Fruit fly (Drosophila melanogaster) whole organism, embryonic: Measurements from ENCODE around the gene Helz.

Source experiments
- B-H2 ChIP-seq: fragments of 200-800 bp; sonication (Bioruptor generic); optimal IDR thresholded peaks from 2 replicates; lab custom pipeline; 2018; ENCODE audit warnings: missing biosample characterization, mild to moderate bottlenecking, missing genetic modification characterization
- CG11085 ChIP-seq: fragments of 200-800 bp; sonication (Bioruptor generic); IDR thresholded peaks from 2 replicates; pipeline ENCODE4 v1.3.6; 2022; ENCODE audit warnings: missing biosample characterization, missing genetic modification characterization
- CG11456 ChIP-seq: fragments of 200-800 bp; sonication (Bioruptor generic); IDR thresholded peaks from 3 replicates; pipeline ENCODE4 v1.3.6; 2022; ENCODE audit warnings: missing biosample characterization, missing genetic modification characterization
- CG12219 ChIP-seq: fragments of 200-800 bp; sonication (Bioruptor generic); optimal IDR thresholded peaks from 3 replicates; lab custom pipeline; 2018; ENCODE audit warnings: missing biosample characterization, mild to moderate bottlenecking, missing genetic modification characterization
- CG12236 ChIP-seq: fragments of 200-800 bp; sonication (Bioruptor generic); optimal IDR thresholded peaks from 2 replicates; lab custom pipeline; 2016; ENCODE audit warnings: missing biosample characterization, missing genetic modification characterization
- CG13287 ChIP-seq: fragments of 200-800 bp; sonication (Bioruptor generic); IDR thresholded peaks from 2 replicates; pipeline ENCODE4 v1.3.6; 2022; ENCODE audit warnings: missing biosample characterization, missing genetic modification characterization; ENCODE audit not compliant: partially characterized antibody
- CG13296 ChIP-seq: fragments of 200-800 bp; sonication (Bioruptor generic); optimal IDR thresholded peaks from 3 replicates; lab custom pipeline; 2018; ENCODE audit warnings: missing biosample characterization, mild to moderate bottlenecking, missing genetic modification characterization
- CG13624 ChIP-seq: fragments of 200-800 bp; sonication (Bioruptor generic); optimal IDR thresholded peaks from 2 replicates; lab custom pipeline; 2016; ENCODE audit warnings: missing biosample characterization, missing genetic modification characterization
- CG13775 ChIP-seq: fragments of 200-800 bp; sonication (Bioruptor generic); optimal IDR thresholded peaks from 3 replicates; lab custom pipeline; 2017; ENCODE audit warnings: missing biosample characterization, mild to moderate bottlenecking, missing genetic modification characterization
- CG14014 ChIP-seq: fragments of 200-800 bp; sonication (Bioruptor generic); IDR thresholded peaks from 2 replicates; pipeline ENCODE4 v1.3.6; 2022; ENCODE audit warnings: missing biosample characterization, missing genetic modification characterization
- CG17328 ChIP-seq: fragments of 200-800 bp; sonication (Bioruptor generic); IDR thresholded peaks from 2 replicates; pipeline ENCODE4 v1.3.6; 2022; ENCODE audit warnings: missing biosample characterization, missing genetic modification characterization
- CG17359 ChIP-seq: fragments of 200-800 bp; sonication (Bioruptor generic); optimal IDR thresholded peaks from 3 replicates; lab custom pipeline; 2018; ENCODE audit warnings: missing biosample characterization, mild to moderate bottlenecking, missing genetic modification characterization, moderate library complexity
- CG18599 ChIP-seq: fragments of 200-800 bp; sonication (Bioruptor generic); optimal IDR thresholded peaks from 3 replicates; lab custom pipeline; 2017; ENCODE audit warnings: missing biosample characterization, missing genetic modification characterization, mild to moderate bottlenecking, moderate library complexity, missing genetic modification reagents
- CG30403 ChIP-seq: fragments of 200-800 bp; sonication (Bioruptor generic); optimal IDR thresholded peaks from 3 replicates; lab custom pipeline; 2016; ENCODE audit warnings: missing biosample characterization, missing genetic modification characterization
- CG34376 ChIP-seq: fragments of 200-800 bp; sonication (Bioruptor generic); optimal IDR thresholded peaks from 2 replicates; lab custom pipeline; 2018; ENCODE audit warnings: missing biosample characterization, mild to moderate bottlenecking, missing genetic modification characterization
- CG3847 ChIP-seq: fragments of 200-800 bp; sonication (Bioruptor generic); IDR thresholded peaks from 2 replicates; pipeline ENCODE4 v1.3.6; 2022; ENCODE audit warnings: missing biosample characterization, missing genetic modification characterization
- CG4617 ChIP-seq: fragments of 200-800 bp; sonication (Bioruptor generic); optimal IDR thresholded peaks from 3 replicates; lab custom pipeline; 2016; ENCODE audit warnings: missing biosample characterization, missing genetic modification characterization, borderline replicate concordance
- CG6654 ChIP-seq: fragments of 200-800 bp; sonication (Bioruptor generic); optimal IDR thresholded peaks from 2 replicates; lab custom pipeline; 2017; ENCODE audit warnings: missing biosample characterization, mild to moderate bottlenecking, missing genetic modification characterization
- CG6689 ChIP-seq: fragments of 200-800 bp; sonication (Bioruptor generic); IDR thresholded peaks from 2 replicates; pipeline ENCODE4 v1.3.6; 2022; ENCODE audit warnings: missing biosample characterization, missing genetic modification characterization
- CG7963 ChIP-seq: fragments of 200-800 bp; sonication (Bioruptor generic); IDR thresholded peaks from 3 replicates; pipeline ENCODE4 v1.3.6; 2022; ENCODE audit warnings: missing biosample characterization, missing genetic modification characterization; ENCODE audit not compliant: partially characterized antibody
- CG8478 ChIP-seq: fragments of >200 bp; optimal IDR thresholded peaks from 2 replicates; lab custom pipeline; 2018
- CG8765 ChIP-seq: fragments of 200-800 bp; sonication (Bioruptor generic); IDR thresholded peaks from 2 replicates; pipeline ENCODE4 v1.3.6; 2022; ENCODE audit warnings: missing biosample characterization, missing genetic modification characterization
- CG8944 ChIP-seq: fragments of 200-800 bp; sonication (Bioruptor generic); optimal IDR thresholded peaks from 3 replicates; lab custom pipeline; 2016; ENCODE audit warnings: missing biosample characterization, missing genetic modification characterization
- Deaf1 ChIP-seq: fragments of 200-800 bp; optimal IDR thresholded peaks from 3 replicates; lab custom pipeline; 2019; ENCODE audit warnings: missing biosample characterization, mild to moderate bottlenecking, missing genetic modification characterization, moderate library complexity
- Dip3 ChIP-seq: fragments of 200-800 bp; sonication (Bioruptor generic); optimal IDR thresholded peaks from 3 replicates; lab custom pipeline; 2016; ENCODE audit warnings: missing biosample characterization, missing genetic modification characterization
- Hr78 ChIP-seq, 2 experiments: fragments of 200-800 bp in 1 of 2; fragments of >200 bp in 1 of 2; sonication (Bioruptor generic) in 1 of 2; optimal IDR thresholded peaks; 2 replicates each; lab custom pipeline; 2017 to 2019; ENCODE audit warnings: missing biosample characterization in 2 of 2, missing genetic modification characterization in 2 of 2, mild to moderate bottlenecking in 1 of 2, moderate library complexity in 1 of 2
- Kr ChIP-seq: fragments of 200-800 bp; sonication (Bioruptor generic); optimal IDR thresholded peaks from 2 replicates; lab custom pipeline; 2017; ENCODE audit warnings: missing biosample characterization, mild to moderate bottlenecking, missing genetic modification characterization
- Nf-YB ChIP-seq: fragments of 200-800 bp; sonication (Bioruptor generic); optimal IDR thresholded peaks from 3 replicates; lab custom pipeline; 2019; ENCODE audit warnings: missing biosample characterization, mild to moderate bottlenecking, missing genetic modification characterization, moderate library complexity
- Oli ChIP-seq: fragments of 200-800 bp; sonication (Bioruptor generic); optimal IDR thresholded peaks from 2 replicates; lab custom pipeline; 2018; ENCODE audit warnings: missing biosample characterization, mild to moderate bottlenecking, missing genetic modification characterization, moderate library complexity
- Sox100B ChIP-seq: fragments of 200-800 bp; sonication (Bioruptor generic); optimal IDR thresholded peaks from 3 replicates; lab custom pipeline; 2018; ENCODE audit warnings: missing biosample characterization, mild to moderate bottlenecking, missing genetic modification characterization
- TFAM ChIP-seq: fragments of 200-800 bp; sonication (Bioruptor generic); optimal IDR thresholded peaks from 2 replicates; lab custom pipeline; 2017; ENCODE audit warnings: missing biosample characterization, missing genetic modification characterization, inconsistent platforms
- Xrp1 ChIP-seq: fragments of 200-800 bp; sonication (Bioruptor generic); IDR thresholded peaks from 2 replicates; pipeline ENCODE4 v1.3.6; 2022; ENCODE audit warnings: missing biosample characterization, missing genetic modification characterization
- ase ChIP-seq: fragments of 200-800 bp; sonication (Bioruptor generic); IDR thresholded peaks from 3 replicates; pipeline ENCODE4 v1.3.6; 2022; ENCODE audit warnings: missing biosample characterization, missing genetic modification characterization
- az2 ChIP-seq: fragments of 200-800 bp; sonication (Bioruptor generic); optimal IDR thresholded peaks from 3 replicates; lab custom pipeline; 2016; ENCODE audit warnings: missing biosample characterization, missing genetic modification characterization
- corto ChIP-seq: fragments of 200-800 bp; sonication (Bioruptor generic); optimal IDR thresholded peaks from 2 replicates; lab custom pipeline; 2016; ENCODE audit warnings: missing biosample characterization, mild to moderate bottlenecking, missing genetic modification characterization, moderate library complexity
- crp ChIP-seq, 2 experiments: fragments of 200-800 bp; sonication (Bioruptor generic); optimal IDR thresholded peaks; 2 replicates in 1 of 2; 3 replicates in 1 of 2; lab custom pipeline; 2017; ENCODE audit warnings: missing biosample characterization in 2 of 2, missing genetic modification characterization in 2 of 2, mild to moderate bottlenecking in 1 of 2, moderate library complexity in 1 of 2
- dmrt11E ChIP-seq: fragments of 200-800 bp; sonication (Bioruptor generic); optimal IDR thresholded peaks from 3 replicates; lab custom pipeline; 2018; ENCODE audit warnings: missing biosample characterization, mild to moderate bottlenecking, missing genetic modification characterization, moderate library complexity
- emc ChIP-seq: fragments of 200-800 bp; sonication (Bioruptor generic); optimal IDR thresholded peaks from 2 replicates; lab custom pipeline; 2016; ENCODE audit warnings: missing biosample characterization, missing genetic modification characterization
- kah ChIP-seq: fragments of 200-800 bp; sonication (Bioruptor generic); optimal IDR thresholded peaks from 2 replicates; lab custom pipeline; 2018; ENCODE audit warnings: missing biosample characterization, mild to moderate bottlenecking, missing genetic modification characterization
- klu ChIP-seq: fragments of 200-800 bp; sonication (Bioruptor generic); IDR thresholded peaks from 2 replicates; pipeline ENCODE4 v1.3.6; 2022; ENCODE audit warnings: missing biosample characterization, missing genetic modification characterization
- luna ChIP-seq: fragments of 200-800 bp; sonication (Bioruptor generic); optimal IDR thresholded peaks from 2 replicates; lab custom pipeline; 2016; ENCODE audit warnings: missing biosample characterization, missing genetic modification characterization
- odd ChIP-seq: fragments of 200-800 bp; sonication (Bioruptor generic); optimal IDR thresholded peaks from 2 replicates; lab custom pipeline; 2017; ENCODE audit warnings: missing biosample characterization, mild to moderate bottlenecking, missing genetic modification characterization
- pan ChIP-seq, 4 experiments: fragments of >200 bp in 3 of 4; fragments of 200-800 bp in 1 of 4; sonication (Bioruptor generic) in 1 of 4; optimal IDR thresholded peaks in 3 of 4; IDR thresholded peaks in 1 of 4; 2 replicates each; pipeline versions ENCODE4 v1.3.6 to Lab custom; 2017 to 2022; ENCODE audit warnings: missing biosample characterization in 2 of 4, missing genetic modification characterization in 2 of 4, mixed read lengths in 1 of 4
- pita ChIP-seq: fragments of 200-800 bp; sonication (Bioruptor generic); optimal IDR thresholded peaks from 2 replicates; lab custom pipeline; 2017; ENCODE audit warnings: missing biosample characterization, mild to moderate bottlenecking, missing genetic modification characterization
- schlank ChIP-seq: fragments of 200-800 bp; sonication (Bioruptor generic); optimal IDR thresholded peaks from 2 replicates; lab custom pipeline; 2018; ENCODE audit warnings: missing biosample characterization, mild to moderate bottlenecking, missing genetic modification characterization
- sob ChIP-seq: fragments of 200-800 bp; sonication (Bioruptor generic); IDR thresholded peaks from 2 replicates; pipeline ENCODE4 v1.3.6; 2022; ENCODE audit warnings: missing biosample characterization, missing genetic modification characterization
- stwl ChIP-seq: fragments of 200-800 bp; sonication (Bioruptor generic); optimal IDR thresholded peaks from 3 replicates; lab custom pipeline; 2018; ENCODE audit warnings: missing biosample characterization, mild to moderate bottlenecking, missing genetic modification characterization, moderate library complexity
- vvl ChIP-seq: fragments of 200-800 bp; sonication (Bioruptor generic); IDR thresholded peaks from 2 replicates; pipeline ENCODE4 v1.3.6; 2022; ENCODE audit warnings: missing biosample characterization, missing genetic modification characterization
- wdn ChIP-seq: fragments of 200-800 bp; sonication (Bioruptor generic); IDR thresholded peaks from 2 replicates; pipeline ENCODE4 v1.3.6; 2022; ENCODE audit warnings: missing biosample characterization, missing genetic modification characterization
- yki ChIP-seq: fragments of >200 bp; optimal IDR thresholded peaks from 3 replicates; lab custom pipeline; 2018

The Helz gene

DNA sequence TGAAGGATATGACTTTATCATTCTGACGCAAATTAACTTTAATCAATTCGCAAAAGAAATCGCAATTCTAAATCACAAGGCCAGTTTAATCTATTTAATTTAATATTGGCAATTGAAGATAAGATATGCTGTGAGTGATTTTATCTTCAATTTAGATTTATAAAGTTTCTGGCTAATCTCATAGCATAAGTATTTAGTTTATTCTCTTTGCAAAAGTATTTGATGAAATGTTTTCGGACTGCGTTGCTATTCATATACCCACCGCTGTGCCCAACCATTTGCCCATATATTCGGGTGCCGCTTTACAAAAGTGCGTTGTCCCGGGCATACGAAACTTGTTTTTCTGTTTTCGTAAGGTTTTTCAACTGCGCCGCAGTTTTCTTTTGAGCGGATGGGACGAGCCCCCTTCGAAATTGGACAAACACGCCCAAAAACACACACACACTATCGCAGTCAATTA, 4.8 kb upstream of the Helz start (continued):
- TF ChIP-seq vvl (no peak; the same call in none of the 2 replicates), corto (no peak), CG14014 (GFP tag; lab: Robert Waterston, UW) (peak; percentile 91), crp (GFP tag; optimal IDR thresholded peaks at IDR 0.05; lab: Kevin White, UChicago) (peak in 1 of 2 experiments; percentile 49), TFAM (peak; percentile 64), CG13287 (no peak; the same call in 1 of the 2 replicates), Hr78 (GFP tag; optimal IDR thresholded peaks at IDR 0.05; lab: Kevin White, UChicago) (peak in 1 of 2 experiments; percentile 93), kah (GFP tag; lab: Kevin White, UChicago) (peak; percentile 92), wdn (GFP tag; lab: Robert Waterston, UW) (peak; percentile 80), CG11085 (peak; percentile 67; the same call in 1 of the 2 replicates), CG6689 (GFP tag; lab: Robert Waterston, UW) (peak; percentile 96), Xrp1 (GFP tag; lab: Robert Waterston, UW) (peak; percentile 94), odd (peak; percentile 98), Kr (GFP tag; lab: Kevin White, UChicago) (peak; percentile 82), Deaf1 (tag; lab: Kevin White, UChicago) (peak; percentile 83), CG4617 (GFP tag; lab: Kevin White, UChicago) (peak; percentile 78), dmrt11E (peak; percentile 98), CG18599 (GFP tag; lab: Kevin White, UChicago) (peak; percentile 96), Nf-YB (GFP tag; lab: Kevin White, UChicago) (peak; percentile 88), emc (GFP tag; lab: Kevin White, UChicago) (peak; percentile 71), ase (GFP tag; lab: Robert Waterston, UW) (peak; percentile 79), Oli (tag; lab: Kevin White, UChicago) (peak; percentile 99), CG6654 (peak; percentile 91), yki (lab: Kevin White, UChicago) (peak; percentile 16), CG13624 (GFP tag; lab: Kevin White, UChicago) (peak; percentile 96), CG12219 (GFP tag; lab: Kevin White, UChicago) (peak; percentile 97), CG30403 (GFP tag; lab: Kevin White, UChicago) (peak; percentile 98), luna (peak; percentile 77), CG13775 (peak; percentile 97), B-H2 (GFP tag; lab: Kevin White, UChicago) (peak; percentile 89), pita (no peak), CG17328 (GFP tag; lab: Robert Waterston, UW) (peak; percentile 90), schlank (tag; lab: Kevin White, UChicago) (peak; percentile 92), stwl (peak; percentile 49), CG7963 (no peak), CG11456 (GFP tag; lab: Robert Waterston, UW) (peak; percentile 86; the same call in 2 of the 3 replicates), CG8765 (GFP tag; lab: Robert Waterston, UW) (peak; percentile 71), CG13296 (GFP tag; lab: Kevin White, UChicago) (peak; percentile 98), CG8478 (lab: Kevin White, UChicago) (no peak), CG3847 (GFP tag; lab: Robert Waterston, UW) (peak; percentile 92), klu (GFP tag; lab: Robert Waterston, UW) (peak; percentile 89), CG17359 (tag; lab: Kevin White, UChicago) (peak; percentile 96), CG34376 (GFP tag; lab: Kevin White, UChicago) (peak; percentile 96), Dip3 (GFP tag; lab: Kevin White, UChicago) (peak; percentile 90), Sox100B (GFP tag; lab: Kevin White, UChicago) (peak; percentile 99), CG8944 (GFP tag; lab: Kevin White, UChicago) (peak; percentile 88), az2 (GFP tag; lab: Kevin White, UChicago) (peak; percentile 96), CG12236 (GFP tag; lab: Kevin White, UChicago) (peak; percentile 94), pan (optimal IDR thresholded peaks at IDR 0.05; lab: Kevin White, UChicago) (no peak), pan (GFP tag; optimal IDR thresholded peaks at IDR 0.05 in 1 of 2, IDR thresholded peaks at IDR 0.05 in 1 of 2) (peak in 1 of 2 experiments; percentile 89), sob (peak; percentile 90)
